Worm (Caenorhabditis elegans): ENCODE measurements around the gene srj-9.
"Not testable (repeated sequence)": the region's sequence is repeated elsewhere in the genome, so short reads cannot be mapped to it uniquely, and the experiment has no call there.

The srj-9 gene

DNA sequence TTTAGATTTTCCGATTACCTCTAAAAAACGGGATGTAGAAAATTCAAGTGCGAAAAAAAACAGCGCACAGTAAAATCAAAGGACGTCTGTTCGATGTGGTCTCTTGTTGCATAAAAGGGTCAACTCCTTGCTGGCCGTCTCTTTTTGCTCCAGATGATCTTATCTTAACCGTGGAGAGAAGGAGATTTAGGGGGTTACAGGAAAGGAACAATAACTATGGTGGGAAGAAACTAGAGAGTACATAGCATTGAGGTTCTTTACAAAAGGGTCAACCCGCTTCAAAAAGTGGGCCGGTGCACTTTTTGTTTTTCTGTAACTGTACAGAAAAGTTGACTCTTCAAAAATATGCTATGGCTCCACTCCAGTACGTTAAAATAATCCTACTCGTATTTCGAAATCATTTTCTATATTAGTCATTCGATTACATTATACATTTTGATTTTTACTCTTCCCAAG is at the start of gene srj-9, which contains the start of gene T20D4.19:
Gene srj-9, plus strand, starts transcription at position 406 of the 456 bp plus-strand sequence.
Gene T20D4.19, minus strand, starts transcription at position 101 of the 456 bp plus-strand sequence.
- TF ChIP-seq nhr-2 (tag; optimal IDR thresholded peaks at IDR 0.05) (peak; percentile 31), zip-8 (tag; optimal IDR thresholded peaks at IDR 0.05) (no peak)

DNA sequence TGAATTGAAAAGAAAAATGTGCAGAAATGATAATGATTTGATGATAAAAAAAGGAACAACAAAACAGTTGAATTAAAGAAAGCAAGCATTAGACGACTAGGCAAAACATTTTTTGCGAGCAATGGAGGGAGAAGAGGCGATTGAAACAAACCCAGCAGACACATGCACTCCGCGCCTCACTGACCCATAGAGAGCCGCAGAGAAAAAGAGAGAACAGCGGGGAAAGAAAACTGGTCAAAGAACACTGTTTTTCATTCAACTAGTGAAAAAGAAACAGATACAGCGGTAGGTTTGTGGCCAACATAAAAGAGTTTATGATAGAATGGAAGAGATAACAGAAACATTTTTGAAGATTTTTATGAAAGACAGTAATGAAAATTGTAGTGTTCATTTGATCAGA is 43.4 kb upstream of the srj-9 start:
- TF ChIP-seq snpc-4 (tag; optimal IDR thresholded peaks at IDR 0.05) (no peak), zip-8 (tag; optimal IDR thresholded peaks at IDR 0.05) (no peak), elt-1 (tag; optimal IDR thresholded peaks at IDR 0.05; ENCODE audit: borderline replicate concordance, insufficient read depth) (no peak), cnd-1 (tag; optimal IDR thresholded peaks at IDR 0.05) (no peak), bed-3 (GFP tag; optimal IDR thresholded peaks at IDR 0.05) (no peak), mep-1 (tag; optimal IDR thresholded peaks at IDR 0.05) (no peak), unc-62 (GFP tag; optimal IDR thresholded peaks at IDR 0.05) (no peak), ham-2 (GFP tag; optimal IDR thresholded peaks at IDR 0.05) (no peak), nhr-76 (tag; optimal IDR thresholded peaks at IDR 0.05) (no peak), sptf-1 (tag; optimal IDR thresholded peaks at IDR 0.05) (no peak)

DNA sequence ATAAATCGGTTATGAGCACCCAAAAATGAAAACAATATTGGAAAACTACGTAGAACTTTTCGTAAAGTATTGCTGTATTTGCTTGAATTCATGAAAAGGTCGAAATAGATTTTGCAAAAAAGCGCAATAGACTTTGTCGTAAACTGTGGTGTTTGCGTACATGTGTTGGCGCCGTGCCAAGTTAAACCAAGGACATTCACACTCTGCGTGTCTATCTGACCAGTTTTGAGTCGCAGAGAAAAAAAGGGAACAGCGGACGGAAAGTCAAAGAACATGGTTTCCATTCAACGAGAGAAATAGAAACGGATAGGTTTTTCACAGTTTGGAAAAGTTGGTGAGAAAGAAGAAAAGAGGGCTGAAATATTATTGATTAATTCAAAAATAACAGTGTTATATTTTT is 40.7 kb upstream of the srj-9 start:
- TF ChIP-seq snpc-4 (tag; optimal IDR thresholded peaks at IDR 0.05), result no peak
- TF ChIP-seq nhr-2 (tag; optimal IDR thresholded peaks at IDR 0.05), result no peak
- no peak for TF ChIP-seq blmp-1 (tag; optimal IDR thresholded peaks at IDR 0.05)
- no peak for TF ChIP-seq ceh-39 (tag; optimal IDR thresholded peaks at IDR 0.05)
- no peak for TF ChIP-seq elt-3 (tag; optimal IDR thresholded peaks at IDR 0.05)
- no peak for TF ChIP-seq nhr-12 (tag; optimal IDR thresholded peaks at IDR 0.05)
- TF ChIP-seq unc-120 (tag; optimal IDR thresholded peaks at IDR 0.05; ENCODE audit: poor library complexity, severe bottlenecking), result no peak
- no peak for TF ChIP-seq elt-1 (tag; optimal IDR thresholded peaks at IDR 0.05; ENCODE audit: borderline replicate concordance, insufficient read depth)
- no peak for TF ChIP-seq sem-2 (GFP tag; optimal IDR thresholded peaks at IDR 0.05)
- no peak for TF ChIP-seq M03D4.4 (tag; optimal IDR thresholded peaks at IDR 0.05)
- no peak for TF ChIP-seq sptf-1 (tag; optimal IDR thresholded peaks at IDR 0.05)
- TF ChIP-seq unc-39 (tag; optimal IDR thresholded peaks at IDR 0.05), result no peak
- TF ChIP-seq pha-4 (tag; optimal IDR thresholded peaks at IDR 0.05), result no peak
- no peak for TF ChIP-seq ztf-11 (tag; optimal IDR thresholded peaks at IDR 0.05)

DNA sequence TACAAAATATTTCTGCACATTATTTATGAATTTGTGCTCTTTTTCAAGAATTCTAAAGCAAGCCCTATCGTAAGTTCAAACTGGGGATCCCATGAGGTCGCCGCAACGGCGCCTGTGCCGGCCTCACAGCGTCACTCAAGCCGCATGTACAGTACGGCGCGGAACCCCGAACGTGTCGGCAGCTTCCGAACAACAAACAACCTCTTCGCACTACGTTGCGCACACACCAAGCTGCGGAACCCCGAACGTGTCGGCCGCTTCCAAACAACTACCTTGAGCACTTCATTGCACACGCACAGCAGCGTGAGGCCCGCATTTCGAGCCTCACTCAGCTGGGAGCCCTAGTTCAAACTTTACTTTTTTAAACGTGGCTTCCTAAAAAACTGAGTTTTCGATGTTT is 37.7 kb upstream of the srj-9 start:
- TF ChIP-seq unc-39 (tag; optimal IDR thresholded peaks at IDR 0.05), result no peak
- TF ChIP-seq nhr-76 (tag; optimal IDR thresholded peaks at IDR 0.05), result no peak
- no peak for TF ChIP-seq zip-8 (tag; optimal IDR thresholded peaks at IDR 0.05)
- TF ChIP-seq lin-32 (GFP tag; optimal IDR thresholded peaks at IDR 0.05), result no peak
- no peak for TF ChIP-seq nhr-28 (tag; optimal IDR thresholded peaks at IDR 0.05)
- TF ChIP-seq ham-2 (GFP tag; optimal IDR thresholded peaks at IDR 0.05), result no peak
- TF ChIP-seq bed-3 (GFP tag; optimal IDR thresholded peaks at IDR 0.05), result no peak
- no peak for TF ChIP-seq ces-1 (GFP tag; optimal IDR thresholded peaks at IDR 0.05)
- TF ChIP-seq lsy-2 (tag; optimal IDR thresholded peaks at IDR 0.05), result no peak
- no peak for TF ChIP-seq elt-1 (tag; optimal IDR thresholded peaks at IDR 0.05; ENCODE audit: borderline replicate concordance, insufficient read depth)

DNA sequence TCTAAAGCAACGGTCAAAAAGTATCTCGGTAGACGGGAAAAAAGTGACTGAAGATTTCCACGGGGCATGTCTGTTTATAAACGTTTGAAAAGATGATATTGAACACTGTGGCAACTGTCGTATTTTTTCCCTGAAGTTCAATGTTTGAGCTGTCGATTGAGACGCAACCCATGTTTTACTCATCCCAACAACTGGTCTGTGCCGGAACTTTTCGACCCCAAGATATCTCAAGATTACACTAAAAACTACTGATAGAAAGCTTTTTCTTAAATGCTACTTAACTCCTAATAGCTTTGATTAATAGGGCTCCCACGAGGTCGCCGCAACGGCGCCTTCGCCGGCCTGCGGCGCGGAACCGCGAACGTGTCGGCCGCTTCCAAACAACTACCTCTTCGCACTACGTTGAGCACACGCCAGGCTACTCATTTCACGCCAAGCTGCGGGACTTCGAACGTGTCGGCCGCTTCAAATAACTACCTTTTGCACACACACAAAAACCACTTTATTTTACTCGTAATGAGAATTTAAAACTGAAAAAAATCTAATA is 37.0 kb upstream of the srj-9 start, which contains the start of gene T20D4.15:
Gene T20D4.15, minus strand, starts transcription at position 51 of the 547 bp plus-strand sequence.
- TF ChIP-seq nhr-237 (tag; optimal IDR thresholded peaks at IDR 0.05), result no peak
- TF ChIP-seq ces-1 (GFP tag; optimal IDR thresholded peaks at IDR 0.05), result no peak
- TF ChIP-seq ham-2 (GFP tag; optimal IDR thresholded peaks at IDR 0.05), result no peak
- no peak for TF ChIP-seq elt-1 (tag; optimal IDR thresholded peaks at IDR 0.05; ENCODE audit: borderline replicate concordance, insufficient read depth)
- TF ChIP-seq ztf-11 (tag; optimal IDR thresholded peaks at IDR 0.05), result no peak
- no peak for TF ChIP-seq nhr-12 (tag; optimal IDR thresholded peaks at IDR 0.05)
- no peak for TF ChIP-seq elt-3 (tag; optimal IDR thresholded peaks at IDR 0.05)
- no peak for TF ChIP-seq snpc-4 (tag; optimal IDR thresholded peaks at IDR 0.05)
- no peak for TF ChIP-seq unc-120 (tag; optimal IDR thresholded peaks at IDR 0.05; ENCODE audit: poor library complexity, severe bottlenecking)
- TF ChIP-seq lin-32 (GFP tag; optimal IDR thresholded peaks at IDR 0.05), result no peak
- TF ChIP-seq drap-1 (GFP tag; optimal IDR thresholded peaks at IDR 0.05), result no peak
- no peak for TF ChIP-seq ceh-43 (GFP tag; optimal IDR thresholded peaks at IDR 0.05)

DNA sequence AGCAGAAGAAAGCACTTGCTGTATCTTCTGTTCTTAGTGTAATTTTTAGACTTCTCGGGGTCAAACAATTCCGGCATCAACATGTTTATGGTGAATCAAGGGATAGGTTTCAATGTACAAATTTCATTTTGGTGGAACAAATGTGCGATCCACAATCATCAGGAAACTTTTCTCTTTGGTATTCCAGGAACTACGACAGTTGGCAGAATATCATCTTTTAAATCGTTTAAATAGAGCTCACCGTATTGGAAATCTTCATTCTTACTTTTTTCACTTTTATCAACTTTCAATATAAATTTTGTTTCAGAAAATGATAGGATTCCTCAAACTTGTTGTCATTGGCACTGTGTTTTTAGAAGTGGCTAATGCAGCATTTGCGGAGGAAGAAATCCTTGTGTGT is 35.0 kb upstream of the srj-9 start, which contains the start of gene T20D4.12:
Gene T20D4.12, plus strand, starts transcription at position 301 of the 400 bp plus-strand sequence.
- not testable (repeated sequence) for TF ChIP-seq nhr-76 (tag; optimal IDR thresholded peaks at IDR 0.05); ham-2 (GFP tag; optimal IDR thresholded peaks at IDR 0.05); ceh-39 (tag; optimal IDR thresholded peaks at IDR 0.05)
